Fruit fly (Drosophila melanogaster) whole organism, pupa: ENCODE measurements around the gene pyd.
A peak's percentile ranks its signal among the peaks of the same experiment; 100 is the strongest.

Source experiments
- CG12605 ChIP-seq: fragments of 200-800 bp; sonication (Bioruptor generic); IDR thresholded peaks from 2 replicates; pipeline ENCODE4 v1.3.6; 2022; ENCODE audit warnings: missing biosample characterization, missing genetic modification characterization
- CG13204 ChIP-seq: fragments of 200-800 bp; sonication (Bioruptor generic); optimal IDR thresholded peaks from 2 replicates; lab custom pipeline; 2018; ENCODE audit warnings: missing biosample characterization, mild to moderate bottlenecking, missing genetic modification characterization, moderate library complexity
- CG14655 ChIP-seq: fragments of 200-800 bp; sonication (Bioruptor generic); optimal IDR thresholded peaks from 3 replicates; lab custom pipeline; 2017; ENCODE audit warnings: mild to moderate bottlenecking, missing biosample characterization, missing genetic modification reagents, missing genetic modification characterization
- CG17806 ChIP-seq: fragments of 200-800 bp; sonication (Bioruptor generic); optimal IDR thresholded peaks from 2 replicates; lab custom pipeline; 2018; ENCODE audit warnings: missing biosample characterization, mild to moderate bottlenecking, missing genetic modification characterization, moderate library complexity
- CG32121 ChIP-seq: fragments of 200-800 bp; sonication (Bioruptor generic); IDR thresholded peaks from 2 replicates; pipeline ENCODE4 v1.3.6; 2022; ENCODE audit warnings: missing biosample characterization, missing genetic modification characterization
- CG34367 ChIP-seq: fragments of 200-800 bp; sonication (Bioruptor generic); optimal IDR thresholded peaks from 2 replicates; lab custom pipeline; 2018; ENCODE audit warnings: missing biosample characterization, mild to moderate bottlenecking, missing genetic modification characterization
- CG8159 ChIP-seq: fragments of 200-800 bp; sonication (Bioruptor generic); optimal IDR thresholded peaks from 3 replicates; lab custom pipeline; 2018; ENCODE audit warnings: missing biosample characterization, mild to moderate bottlenecking, missing genetic modification characterization, moderate library complexity
- EcR ChIP-seq: fragments of 200-800 bp; sonication (Bioruptor generic); optimal IDR thresholded peaks from 3 replicates; lab custom pipeline; 2019; ENCODE audit warnings: missing biosample characterization, missing genetic modification characterization, mild to moderate bottlenecking, moderate library complexity, missing genetic modification reagents
- Pif1A ChIP-seq: fragments of 200-800 bp; sonication (Bioruptor generic); optimal IDR thresholded peaks from 3 replicates; lab custom pipeline; 2016; ENCODE audit warnings: missing biosample characterization, missing genetic modification characterization
- Pif1B ChIP-seq: fragments of 200-800 bp; sonication (Bioruptor generic); optimal IDR thresholded peaks from 3 replicates; lab custom pipeline; 2016; ENCODE audit warnings: missing biosample characterization, missing genetic modification characterization
- Snoo ChIP-seq: fragments of 200-800 bp; sonication (Bioruptor generic); optimal IDR thresholded peaks from 3 replicates; lab custom pipeline; 2017; ENCODE audit warnings: missing biosample characterization, mild to moderate bottlenecking, missing genetic modification characterization, inconsistent platforms
- fd96Ca ChIP-seq: fragments of 200-800 bp; sonication (Bioruptor generic); IDR thresholded peaks from 3 replicates; pipeline ENCODE4 v1.3.6; 2022; ENCODE audit warnings: missing biosample characterization, missing genetic modification characterization
- gl ChIP-seq: fragments of 200-800 bp; sonication (Bioruptor generic); optimal IDR thresholded peaks from 2 replicates; lab custom pipeline; 2018; ENCODE audit warnings: missing biosample characterization, mild to moderate bottlenecking, missing genetic modification characterization
- rn ChIP-seq: fragments of 200-800 bp; sonication (Bioruptor generic); IDR thresholded peaks from 2 replicates; pipeline ENCODE4 v1.3.6; 2022; ENCODE audit warnings: missing biosample characterization, missing genetic modification characterization

DNA sequence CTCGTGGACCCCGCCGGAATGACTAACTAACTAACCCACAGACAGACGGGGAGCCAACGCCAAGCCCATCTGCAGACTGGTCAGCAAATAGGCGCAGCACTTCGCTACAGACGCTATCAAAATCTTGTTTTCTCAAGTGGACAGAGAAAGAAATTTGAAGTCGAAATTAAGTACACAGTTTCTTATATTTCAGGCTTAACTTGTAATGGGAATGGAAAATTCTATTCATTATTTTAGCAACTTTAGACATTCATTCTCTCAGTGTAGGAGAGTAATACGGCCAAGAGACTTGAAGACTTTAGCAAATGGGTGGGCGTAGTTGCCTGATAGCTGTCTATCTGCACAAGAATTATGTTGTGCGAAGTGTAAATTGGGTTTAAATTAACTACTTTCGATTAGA lies 26.6 kb upstream of the pyd start:
- no peak for TF ChIP-seq rn (GFP tag; lab: Robert Waterston, UW)
- no peak; the same call in 2 of the 3 replicates for TF ChIP-seq fd96Ca (GFP tag; lab: Robert Waterston, UW)
- peak; percentile 70 for TF ChIP-seq CG8159 (tag; lab: Kevin White, UChicago)
- peak; percentile 76 for TF ChIP-seq CG14655 (GFP tag; lab: Kevin White, UChicago)
- peak; percentile 68 for TF ChIP-seq CG34367 (tag; lab: Kevin White, UChicago)
- no peak for TF ChIP-seq gl (tag; lab: Kevin White, UChicago)
- peak; percentile 22 for TF ChIP-seq Pif1A (GFP tag; lab: Kevin White, UChicago)
- TF ChIP-seq CG12605 (GFP tag; lab: Robert Waterston, UW) = peak; percentile 51; the same call in 1 of the 2 replicates
- TF ChIP-seq Snoo = no peak
- TF ChIP-seq CG17806 (tag; lab: Kevin White, UChicago) = peak; percentile 81
- peak; percentile 25 for TF ChIP-seq Pif1B (GFP tag; lab: Kevin White, UChicago)
- peak; percentile 24 for TF ChIP-seq CG13204
- TF ChIP-seq CG32121 (GFP tag; lab: Robert Waterston, UW) = 0 out of 2 replicates have a peak, but pooled peaks have one; percentile 28
- TF ChIP-seq EcR (GFP tag; lab: Kevin White, UChicago) = no peak
